Worm (Caenorhabditis elegans) whole organism, late embryonic: ENCODE results near the gene act-1.
A peak's percentile ranks its signal among the peaks of the same experiment; 100 is the strongest.

Source experiments
- C08G9.2 ChIP-seq: sonication (generic microtip); optimal IDR thresholded peaks from 2 replicates; lab custom pipeline; 2016; ENCODE audit warnings: mild to moderate bottlenecking, missing genetic modification characterization, moderate library complexity, missing compliant biosample characterization
- C38D4.7 ChIP-seq: fragments of 200-800 bp; sonication (Bioruptor generic); optimal IDR thresholded peaks from 2 replicates; lab custom pipeline; 2018; ENCODE audit warnings: mild to moderate bottlenecking, missing genetic modification characterization, moderate library complexity, missing compliant biosample characterization
- F13H6.1 ChIP-seq: sonication (generic microtip); optimal IDR thresholded peaks from 2 replicates; lab custom pipeline; 2016; ENCODE audit warnings: missing genetic modification characterization, missing compliant biosample characterization
- K09A11.1 ChIP-seq: sonication (generic microtip); optimal IDR thresholded peaks from 2 replicates; lab custom pipeline; 2017; ENCODE audit warnings: antibody characterized with exemption, mild to moderate bottlenecking, missing genetic modification characterization, missing compliant biosample characterization; ENCODE audit not compliant: insufficient read depth
- ceh-14 ChIP-seq: sonication (generic microtip); optimal IDR thresholded peaks from 2 replicates; lab custom pipeline; 2016; ENCODE audit warnings: missing genotype, missing genetic modification characterization, missing compliant biosample characterization
- ceh-18 ChIP-seq: sonication (generic microtip); optimal IDR thresholded peaks from 2 replicates; lab custom pipeline; 2016; ENCODE audit warnings: missing genetic modification characterization, missing compliant biosample characterization
- ceh-19 ChIP-seq: fragments of 200-800 bp; sonication (Bioruptor generic); optimal IDR thresholded peaks from 2 replicates; lab custom pipeline; 2018; ENCODE audit warnings: mild to moderate bottlenecking, missing genetic modification characterization, missing compliant biosample characterization
- ceh-2 ChIP-seq: sonication (generic microtip); optimal IDR thresholded peaks from 2 replicates; lab custom pipeline; 2016; ENCODE audit warnings: missing genotype, missing genetic modification characterization, missing compliant biosample characterization
- ceh-22 ChIP-seq: sonication (generic microtip); optimal IDR thresholded peaks from 2 replicates; lab custom pipeline; 2017; ENCODE audit warnings: missing biosample characterization, missing genetic modification characterization
- ceh-24 ChIP-seq: sonication (generic microtip); optimal IDR thresholded peaks from 2 replicates; lab custom pipeline; 2016; ENCODE audit warnings: mild to moderate bottlenecking, missing genetic modification characterization, missing compliant biosample characterization
- ceh-30 ChIP-seq: fragments of 150-350 bp; optimal IDR thresholded peaks from 2 replicates; lab custom pipeline; 2014; ENCODE audit warnings: missing biosample characterization, missing genetic modification characterization
- ceh-34 ChIP-seq: sonication (generic microtip); optimal IDR thresholded peaks from 2 replicates; lab custom pipeline; 2016; ENCODE audit warnings: mild to moderate bottlenecking, missing genetic modification characterization, missing compliant biosample characterization
- ceh-45 ChIP-seq: fragments of 200-800 bp; sonication (Bioruptor generic); IDR thresholded peaks from 2 replicates; pipeline ENCODE4 v1.3.6; 2022; ENCODE audit warnings: missing genetic modification reagents, missing genetic modification characterization, missing compliant biosample characterization
- elt-2 ChIP-seq: sonication (generic microtip); optimal IDR thresholded peaks from 2 replicates; lab custom pipeline; 2016; ENCODE audit warnings: missing genetic modification reagents, missing genetic modification characterization, missing compliant biosample characterization
- eyg-1 ChIP-seq: sonication (generic microtip); optimal IDR thresholded peaks from 2 replicates; lab custom pipeline; 2016; ENCODE audit warnings: missing genotype, missing genetic modification characterization, missing compliant biosample characterization
- fax-1 ChIP-seq: sonication (generic microtip); optimal IDR thresholded peaks from 2 replicates; lab custom pipeline; 2016; ENCODE audit warnings: missing genotype, missing genetic modification characterization, missing compliant biosample characterization
- fkh-6 ChIP-seq: sonication (generic microtip); optimal IDR thresholded peaks from 2 replicates; lab custom pipeline; 2016; ENCODE audit warnings: missing genetic modification characterization, missing compliant biosample characterization
- hlh-13 ChIP-seq: fragments of 200-800 bp; sonication (Bioruptor generic); optimal IDR thresholded peaks from 2 replicates; lab custom pipeline; 2018; ENCODE audit warnings: mild to moderate bottlenecking, missing genetic modification characterization, missing compliant biosample characterization
- hlh-30 ChIP-seq: sonication (generic microtip); optimal IDR thresholded peaks from 2 replicates; lab custom pipeline; 2017; ENCODE audit warnings: antibody characterized with exemption, missing genetic modification characterization, missing compliant biosample characterization; ENCODE audit not compliant: insufficient read depth
- hlh-8 ChIP-seq: sonication (generic microtip); optimal IDR thresholded peaks from 2 replicates; lab custom pipeline; 2016; ENCODE audit warnings: missing genotype, missing genetic modification characterization, missing compliant biosample characterization
- lin-11 ChIP-seq: fragments of 200-800 bp; sonication (Bioruptor generic); optimal IDR thresholded peaks from 2 replicates; lab custom pipeline; 2018; ENCODE audit warnings: mild to moderate bottlenecking, missing genetic modification characterization, missing compliant biosample characterization
- madf-2 ChIP-seq: sonication (generic microtip); optimal IDR thresholded peaks from 2 replicates; lab custom pipeline; 2017; ENCODE audit warnings: missing genetic modification characterization, missing compliant biosample characterization
- mec-3 ChIP-seq: sonication (generic microtip); optimal IDR thresholded peaks from 2 replicates; lab custom pipeline; 2016; ENCODE audit warnings: borderline replicate concordance, missing genetic modification characterization, missing compliant biosample characterization
- odd-2 ChIP-seq: sonication (generic microtip); optimal IDR thresholded peaks from 2 replicates; lab custom pipeline; 2017; ENCODE audit warnings: antibody characterized with exemption, mild to moderate bottlenecking, missing genetic modification characterization, missing compliant biosample characterization
- pat-9 ChIP-seq: fragments of 200-800 bp; sonication (Bioruptor generic); optimal IDR thresholded peaks from 2 replicates; lab custom pipeline; 2018; ENCODE audit warnings: mild to moderate bottlenecking, missing genetic modification characterization, moderate library complexity, missing compliant biosample characterization
- pax-1 ChIP-seq: fragments of 150-350 bp; optimal IDR thresholded peaks from 2 replicates; lab custom pipeline; 2014; ENCODE audit warnings: missing biosample characterization, missing genetic modification characterization
- pha-2 ChIP-seq: sonication (generic microtip); optimal IDR thresholded peaks from 2 replicates; lab custom pipeline; 2017; ENCODE audit warnings: mild to moderate bottlenecking, missing genetic modification characterization, missing compliant biosample characterization
- pqm-1 ChIP-seq: sonication (generic microtip); optimal IDR thresholded peaks from 2 replicates; lab custom pipeline; 2016; ENCODE audit warnings: missing genetic modification characterization, missing compliant biosample characterization
- pros-1 ChIP-seq: fragments of 150-350 bp; optimal IDR thresholded peaks from 2 replicates; lab custom pipeline; 2014; ENCODE audit warnings: missing biosample characterization, missing genetic modification reagents, missing genetic modification characterization
- sdc-2 ChIP-seq: sonication (generic microtip); optimal IDR thresholded peaks from 2 replicates; lab custom pipeline; 2016; ENCODE audit warnings: missing genotype, missing genetic modification characterization, missing compliant biosample characterization
- sox-2 ChIP-seq: fragments of 200-800 bp; sonication (Bioruptor generic); IDR thresholded peaks from 2 replicates; pipeline ENCODE4 v1.3.6; 2022; ENCODE audit warnings: missing genetic modification reagents, missing genetic modification characterization, missing compliant biosample characterization
- sox-4 ChIP-seq: sonication (generic microtip); optimal IDR thresholded peaks from 2 replicates; lab custom pipeline; 2017; ENCODE audit warnings: mild to moderate bottlenecking, missing genetic modification characterization, inconsistent platforms, missing compliant biosample characterization
- tbx-2 ChIP-seq: sonication (generic microtip); optimal IDR thresholded peaks from 2 replicates; lab custom pipeline; 2016; ENCODE audit warnings: missing genetic modification characterization, missing compliant biosample characterization
- ttx-3 ChIP-seq: sonication (generic microtip); optimal IDR thresholded peaks from 2 replicates; lab custom pipeline; 2016; ENCODE audit warnings: missing genetic modification reagents, missing genetic modification characterization, missing compliant biosample characterization
- unc-3 ChIP-seq, 2 experiments: fragments of 200-800 bp in 1 of 2; sonication (Bioruptor generic) in 1 of 2; sonication (generic microtip) in 1 of 2; conservative IDR thresholded peaks in 1 of 2; optimal IDR thresholded peaks in 1 of 2; 2 replicates each; pipeline versions ENCODE4 v1.3.6 to Lab custom; 2016 to 2022; ENCODE audit warnings: missing compliant biosample characterization in 2 of 2, missing genetic modification characterization in 2 of 2, missing genetic modification reagents in 1 of 2
- unc-42 ChIP-seq: sonication (generic microtip); optimal IDR thresholded peaks from 2 replicates; lab custom pipeline; 2016; ENCODE audit warnings: missing genotype, missing genetic modification characterization, missing compliant biosample characterization
- unc-55 ChIP-seq: sonication (generic microtip); optimal IDR thresholded peaks from 2 replicates; lab custom pipeline; 2017; ENCODE audit warnings: missing biosample characterization, missing genetic modification reagents, missing genetic modification characterization

act-1 gene

ce11 chrV:11057043-11057442 is 23.8 kb upstream of the act-1 start, which contains the start of gene srh-75:
srh-75 (minus strand) TSS chrV:11057143.
- TF ChIP-seq pat-9: no peak
- no peak for TF ChIP-seq tbx-2 (tag; lab: Kevin White, UChicago)
- TF ChIP-seq sox-4 (tag; lab: Kevin White, UChicago): no peak
- no peak for TF ChIP-seq ttx-3
- TF ChIP-seq ceh-18: no peak
- no peak for TF ChIP-seq mec-3
- no peak for TF ChIP-seq hlh-8 (tag; lab: Kevin White, UChicago)
- no peak for TF ChIP-seq ceh-24 (tag; lab: Kevin White, UChicago)
- no peak for TF ChIP-seq C38D4.7 (GFP tag; lab: Kevin White, UChicago)
- no peak for TF ChIP-seq pax-1 (tag; lab: Kevin White, UChicago)
- TF ChIP-seq sdc-2 (tag; lab: Kevin White, UChicago): no peak
- no peak for TF ChIP-seq hlh-30 (tag; lab: Kevin White, UChicago)
- no peak for TF ChIP-seq pros-1 (tag; lab: Kevin White, UChicago)
- no peak for TF ChIP-seq ceh-14 (tag; lab: Kevin White, UChicago)
- no peak for TF ChIP-seq K09A11.1 (tag; lab: Kevin White, UChicago)
- no peak for TF ChIP-seq ceh-22 (tag; lab: Kevin White, UChicago)
- TF ChIP-seq, all 69 proteins: peak for 0

ce11 chrV:11059180-11059579 is 21.7 kb upstream of the act-1 start, which contains the start of gene T04C12.1:
T04C12.1 (minus strand) TSS chrV:11059269.
- no peak for TF ChIP-seq sox-2
- TF ChIP-seq elt-2: peak; percentile 45

DNA sequence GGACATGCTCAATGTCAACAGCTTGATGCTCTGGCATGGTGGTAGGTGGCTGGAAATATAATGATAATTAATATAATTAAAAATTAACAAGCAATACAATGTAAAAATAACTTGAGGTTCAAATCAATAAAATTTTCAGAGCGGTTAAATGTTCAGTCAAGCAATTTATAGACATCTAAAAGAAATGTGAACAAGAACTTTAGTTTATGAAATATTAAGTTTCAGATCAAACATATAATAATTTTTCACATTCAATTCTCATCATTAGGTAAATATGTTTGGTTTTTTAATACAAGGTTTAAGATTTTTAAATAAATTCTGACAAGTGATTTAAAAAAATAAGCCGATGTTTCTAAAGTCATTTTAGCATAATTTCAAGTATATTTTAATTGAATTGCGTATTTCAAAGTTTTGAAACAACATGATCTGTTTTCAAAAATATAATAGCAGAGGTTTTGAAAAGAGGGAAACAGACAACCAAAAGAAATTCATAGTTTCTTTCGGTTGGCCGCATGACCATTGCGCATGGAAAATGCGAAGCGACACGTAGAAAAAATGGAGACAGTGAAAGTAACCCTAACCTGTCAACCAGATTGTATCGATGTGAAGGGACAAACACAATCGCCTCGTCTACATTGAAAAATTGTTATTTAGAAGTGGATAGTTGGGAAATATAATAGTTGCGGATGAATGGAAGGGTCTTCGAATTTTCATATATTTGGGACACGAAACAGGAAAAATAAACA is 20.4 kb upstream of the act-1 start, which contains the start of gene T04C12.11:
TSS of gene T04C12.11 (minus strand) at position 51 of the 746 bp plus-strand sequence.
- TF ChIP-seq unc-55 (GFP tag; lab: Kevin White, UChicago) (no peak), pqm-1 (tag; lab: Kevin White, UChicago) (no peak), hlh-30 (tag; lab: Kevin White, UChicago) (no peak), C08G9.2 (tag; lab: Kevin White, UChicago) (no peak), sdc-2 (tag; lab: Kevin White, UChicago) (no peak), unc-3 (GFP tag; conservative IDR thresholded peaks at IDR 0.05; lab: Robert Waterston, UW) (no peak), unc-3 (tag; optimal IDR thresholded peaks at IDR 0.05; lab: Kevin White, UChicago) (no peak), sox-2 (no peak), odd-2 (tag; lab: Kevin White, UChicago) (no peak), fax-1 (tag; lab: Kevin White, UChicago) (no peak), eyg-1 (tag; lab: Kevin White, UChicago) (no peak), hlh-13 (GFP tag; lab: Kevin White, UChicago) (no peak), ceh-30 (tag; lab: Kevin White, UChicago) (no peak), ceh-14 (tag; lab: Kevin White, UChicago) (no peak)

DNA sequence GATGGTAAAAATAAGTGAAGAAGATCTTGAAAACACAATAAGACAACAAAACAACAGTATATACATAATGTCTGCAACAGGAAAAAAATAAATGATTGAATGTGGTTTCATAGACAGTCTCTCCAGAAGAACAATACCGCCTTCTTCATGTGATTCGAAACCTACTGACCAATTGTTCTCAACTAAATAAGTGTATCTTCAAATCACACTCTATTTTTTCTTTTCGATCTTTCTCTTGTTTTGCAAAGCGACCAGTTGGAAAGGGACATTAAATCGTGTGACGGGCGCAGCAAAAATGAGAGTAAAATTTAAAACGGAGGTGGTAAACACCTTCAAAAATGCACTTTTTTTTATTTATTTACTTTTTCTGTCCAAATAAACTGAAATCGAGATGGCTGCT is 19.0 kb upstream of the act-1 start:
- TF ChIP-seq K09A11.1 (tag; lab: Kevin White, UChicago): no peak
- TF ChIP-seq ceh-2 (tag; lab: Kevin White, UChicago): no peak
- no peak for TF ChIP-seq ceh-19 (GFP tag; lab: Kevin White, UChicago)
- TF ChIP-seq sox-2: no peak
- no peak for TF ChIP-seq ceh-34
- no peak for TF ChIP-seq unc-42 (tag; lab: Kevin White, UChicago)
- no peak for TF ChIP-seq fkh-6 (tag; lab: Kevin White, UChicago)
- TF ChIP-seq ceh-30 (tag; lab: Kevin White, UChicago): no peak
- TF ChIP-seq ceh-45 (GFP tag; lab: Robert Waterston, UW): no peak
- TF ChIP-seq ceh-14 (tag; lab: Kevin White, UChicago): no peak
- no peak for TF ChIP-seq mec-3
- TF ChIP-seq pqm-1 (tag; lab: Kevin White, UChicago): no peak
- no peak for TF ChIP-seq lin-11 (tag; lab: Kevin White, UChicago)
- no peak for TF ChIP-seq F13H6.1 (tag; lab: Kevin White, UChicago)
- no peak for TF ChIP-seq ceh-18
- no peak for TF ChIP-seq pha-2 (tag; lab: Kevin White, UChicago)
- no peak for TF ChIP-seq pat-9
- no peak for TF ChIP-seq sox-4 (tag; lab: Kevin White, UChicago)
- TF ChIP-seq madf-2 (tag; lab: Kevin White, UChicago): no peak
